Worm (Caenorhabditis elegans) whole organism, L3 larva: ENCODE measurements around the gene hsd-2.

ENCODE experiments used
- ZK546.5 ChIP-seq: sonication (generic microtip); optimal IDR thresholded peaks from 2 replicates; lab custom pipeline; 2017; ENCODE audit warnings: missing biosample characterization, missing genetic modification characterization
- aly-2 ChIP-seq: fragments of 150-350 bp; optimal IDR thresholded peaks from 2 replicates; lab custom pipeline; 2014; ENCODE audit warnings: missing biosample characterization, missing genetic modification characterization
- ama-1 ChIP-seq: fragments of 150-350 bp; optimal IDR thresholded peaks from 2 replicates; lab custom pipeline; 2018
- ceh-28 ChIP-seq: fragments of 150-350 bp; optimal IDR thresholded peaks from 2 replicates; lab custom pipeline; 2014; ENCODE audit warnings: missing biosample characterization, missing genetic modification reagents, missing genetic modification characterization
- ceh-82 ChIP-seq: fragments of 150-350 bp; optimal IDR thresholded peaks from 2 replicates; lab custom pipeline; 2014; ENCODE audit warnings: missing biosample characterization, missing genetic modification characterization
- ceh-9 ChIP-seq: sonication (generic microtip); optimal IDR thresholded peaks from 2 replicates; lab custom pipeline; 2018; ENCODE audit warnings: missing biosample characterization, missing genetic modification characterization
- daf-12 ChIP-seq: fragments of 150-350 bp; optimal IDR thresholded peaks from 2 replicates; lab custom pipeline; 2014; ENCODE audit warnings: missing biosample characterization, missing genetic modification reagents, missing genetic modification characterization
- egl-27 ChIP-seq: sonication (generic microtip); optimal IDR thresholded peaks from 4 replicates; lab custom pipeline; 2017; ENCODE audit warnings: missing biosample characterization, missing genetic modification reagents, missing genetic modification characterization
- egl-5 ChIP-seq: fragments of 150-350 bp; optimal IDR thresholded peaks from 2 replicates; lab custom pipeline; 2017; ENCODE audit warnings: missing biosample characterization, missing genetic modification reagents, missing genetic modification characterization, inconsistent platforms
- elt-1 ChIP-seq: fragments of 150-350 bp; optimal IDR thresholded peaks from 2 replicates; lab custom pipeline; 2014; ENCODE audit warnings: missing biosample characterization, missing genetic modification characterization
- elt-2 ChIP-seq: sonication (generic microtip); optimal IDR thresholded peaks from 2 replicates; lab custom pipeline; 2016; ENCODE audit warnings: missing genetic modification reagents, mild to moderate bottlenecking, missing genetic modification characterization, missing compliant biosample characterization
- fkh-10 ChIP-seq: sonication (generic microtip); optimal IDR thresholded peaks from 2 replicates; lab custom pipeline; 2017; ENCODE audit warnings: missing biosample characterization, missing genetic modification reagents, missing genetic modification characterization
- fkh-2 ChIP-seq: fragments of 150-350 bp; optimal IDR thresholded peaks from 2 replicates; lab custom pipeline; 2014; ENCODE audit warnings: missing biosample characterization, missing genetic modification reagents, missing genetic modification characterization
- fos-1 ChIP-seq: fragments of 150-350 bp; optimal IDR thresholded peaks from 2 replicates; lab custom pipeline; 2014; ENCODE audit warnings: missing biosample characterization, missing genetic modification characterization
- hmg-11 ChIP-seq: sonication (generic microtip); optimal IDR thresholded peaks from 2 replicates; lab custom pipeline; 2016; ENCODE audit warnings: missing genetic modification characterization, missing compliant biosample characterization
- jun-1 ChIP-seq: fragments of 150-350 bp; optimal IDR thresholded peaks from 2 replicates; lab custom pipeline; 2014; ENCODE audit warnings: missing biosample characterization, missing genetic modification reagents, missing genetic modification characterization
- lin-15B ChIP-seq: fragments of 150-350 bp; optimal IDR thresholded peaks from 2 replicates; lab custom pipeline; 2014; ENCODE audit warnings: missing biosample characterization, missing genetic modification characterization
- lin-39 ChIP-seq: fragments of 150-350 bp; optimal IDR thresholded peaks from 2 replicates; lab custom pipeline; 2018; ENCODE audit warnings: missing biosample characterization, missing genetic modification reagents, missing genetic modification characterization
- mdl-1 ChIP-seq: fragments of 150-350 bp; optimal IDR thresholded peaks from 2 replicates; lab custom pipeline; 2014; ENCODE audit warnings: missing biosample characterization, missing genetic modification characterization
- nfya-1 ChIP-seq: sonication (generic microtip); optimal IDR thresholded peaks from 2 replicates; lab custom pipeline; 2017; ENCODE audit warnings: missing genetic modification characterization, mild to moderate bottlenecking, missing compliant biosample characterization, antibody characterized with exemption, moderate library complexity; ENCODE audit not compliant: insufficient read depth
- nhr-11 ChIP-seq: fragments of 150-350 bp; optimal IDR thresholded peaks from 2 replicates; lab custom pipeline; 2014; ENCODE audit warnings: missing biosample characterization, missing genetic modification characterization
- nhr-12 ChIP-seq: fragments of 150-350 bp; optimal IDR thresholded peaks from 2 replicates; lab custom pipeline; 2014; ENCODE audit warnings: missing biosample characterization, missing genetic modification characterization
- nhr-23 ChIP-seq: fragments of 150-350 bp; optimal IDR thresholded peaks from 2 replicates; lab custom pipeline; 2014; ENCODE audit warnings: missing biosample characterization, missing genetic modification reagents, missing genetic modification characterization
- nhr-237 ChIP-seq: fragments of 150-350 bp; optimal IDR thresholded peaks from 2 replicates; lab custom pipeline; 2014; ENCODE audit warnings: missing biosample characterization, missing genetic modification characterization
- nhr-25 ChIP-seq: sonication (generic microtip); optimal IDR thresholded peaks from 2 replicates; lab custom pipeline; 2017; ENCODE audit warnings: missing biosample characterization, missing genetic modification characterization
- nhr-43 ChIP-seq: sonication (generic microtip); optimal IDR thresholded peaks from 2 replicates; lab custom pipeline; 2016; ENCODE audit warnings: mild to moderate bottlenecking, missing genetic modification characterization, missing compliant biosample characterization; ENCODE audit not compliant: poor library complexity, severe bottlenecking
- nhr-67 ChIP-seq: fragments of 150-350 bp; optimal IDR thresholded peaks from 2 replicates; lab custom pipeline; 2014; ENCODE audit warnings: missing biosample characterization, missing genetic modification characterization
- nhr-77 ChIP-seq: fragments of 150-350 bp; optimal IDR thresholded peaks from 2 replicates; lab custom pipeline; 2014; ENCODE audit warnings: missing biosample characterization, missing genetic modification characterization
- pha-4 ChIP-seq: fragments of 150-350 bp; optimal IDR thresholded peaks from 2 replicates; lab custom pipeline; 2014; ENCODE audit warnings: missing biosample characterization, missing genetic modification reagents, missing genetic modification characterization
- pqm-1 ChIP-seq: fragments of 150-350 bp; optimal IDR thresholded peaks from 2 replicates; lab custom pipeline; 2017; ENCODE audit warnings: missing biosample characterization, missing genetic modification characterization, inconsistent platforms
- sea-2 ChIP-seq: fragments of 150-350 bp; sonication (generic microtip); optimal IDR thresholded peaks from 4 replicates; lab custom pipeline; 2014; ENCODE audit warnings: missing biosample characterization, missing genetic modification reagents, missing genetic modification characterization
- tbx-2 ChIP-seq: sonication (generic microtip); optimal IDR thresholded peaks from 2 replicates; lab custom pipeline; 2016; ENCODE audit warnings: mild to moderate bottlenecking, missing genetic modification characterization, missing compliant biosample characterization
- unc-39 ChIP-seq: sonication (generic microtip); optimal IDR thresholded peaks from 4 replicates; lab custom pipeline; 2017; ENCODE audit warnings: missing biosample characterization, missing genetic modification characterization
- unc-62 ChIP-seq: fragments of 150-350 bp; sonication (generic microtip); optimal IDR thresholded peaks from 4 replicates; lab custom pipeline; 2014; ENCODE audit warnings: missing biosample characterization, missing genetic modification reagents, missing genetic modification characterization
- zag-1 ChIP-seq: fragments of 150-350 bp; optimal IDR thresholded peaks from 2 replicates; lab custom pipeline; 2014; ENCODE audit warnings: missing biosample characterization, missing genetic modification characterization
- ztf-11 ChIP-seq: fragments of 150-350 bp; optimal IDR thresholded peaks from 2 replicates; lab custom pipeline; 2014; ENCODE audit warnings: missing biosample characterization, missing genetic modification characterization

hsd-2 gene

ce11 chrX:4981579-4981978 is 23.5 kb upstream of the hsd-2 start:
- TF ChIP-seq ztf-11 (tag; lab: Kevin White, UChicago) (no peak), ZK546.5 (no peak), mdl-1 (tag; lab: Kevin White, UChicago) (no peak), aly-2 (tag; lab: Kevin White, UChicago) (no peak), lin-39 (tag; lab: Kevin White, UChicago) (no peak), elt-1 (tag; lab: Kevin White, UChicago) (no peak), egl-5 (no peak), pqm-1 (tag; lab: Kevin White, UChicago) (peak; percentile 32), fkh-2 (no peak), ceh-82 (tag; lab: Kevin White, UChicago) (no peak), elt-2 (tag; lab: Kevin White, UChicago) (peak; percentile 56), zag-1 (tag; lab: Kevin White, UChicago) (no peak), daf-12 (tag; lab: Kevin White, UChicago) (no peak), pha-4 (tag; lab: Kevin White, UChicago) (no peak)

DNA sequence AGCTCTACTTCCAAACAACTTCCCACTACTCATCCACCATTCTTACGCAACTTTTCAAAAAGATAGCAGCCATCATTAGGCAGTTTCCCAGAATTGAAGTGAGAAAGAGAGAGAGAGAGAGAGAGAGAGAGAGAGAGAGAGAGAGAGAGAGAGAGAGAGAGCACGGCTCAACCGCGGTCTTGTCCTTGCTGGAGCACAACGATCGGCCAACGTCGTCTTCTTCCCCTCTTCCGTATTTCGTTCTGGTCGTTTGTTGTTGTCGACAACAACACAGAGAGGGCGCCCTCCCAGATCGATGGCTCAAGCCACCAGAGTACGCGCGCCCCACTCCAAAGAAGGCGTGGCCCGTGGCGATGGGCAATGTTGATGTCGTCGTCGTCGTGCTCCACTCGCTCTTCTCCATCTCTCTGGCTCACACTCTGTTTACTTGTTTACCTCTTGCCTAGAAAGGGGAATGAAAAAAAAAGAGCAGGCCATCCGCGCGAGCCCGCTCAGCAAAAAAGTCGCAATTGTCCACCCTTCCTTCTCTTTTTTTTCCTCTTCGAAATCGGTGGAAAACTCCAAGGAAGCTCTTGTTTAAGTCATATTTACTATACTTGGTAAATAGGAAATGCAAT is 22.9 kb upstream of the hsd-2 start:
- TF ChIP-seq ceh-28 (tag; lab: Kevin White, UChicago) (peak; percentile 9), nhr-25 (no peak), nhr-23 (tag; lab: Kevin White, UChicago) (no peak), zag-1 (tag; lab: Kevin White, UChicago) (peak; percentile 63), lin-39 (tag; lab: Kevin White, UChicago) (peak; percentile 89), unc-39 (no peak), hmg-11 (tag; lab: Kevin White, UChicago) (peak; percentile 37), nhr-11 (tag; lab: Kevin White, UChicago) (peak; percentile 42), nfya-1 (peak; percentile 67), tbx-2 (tag; lab: Kevin White, UChicago) (peak; percentile 39)

DNA sequence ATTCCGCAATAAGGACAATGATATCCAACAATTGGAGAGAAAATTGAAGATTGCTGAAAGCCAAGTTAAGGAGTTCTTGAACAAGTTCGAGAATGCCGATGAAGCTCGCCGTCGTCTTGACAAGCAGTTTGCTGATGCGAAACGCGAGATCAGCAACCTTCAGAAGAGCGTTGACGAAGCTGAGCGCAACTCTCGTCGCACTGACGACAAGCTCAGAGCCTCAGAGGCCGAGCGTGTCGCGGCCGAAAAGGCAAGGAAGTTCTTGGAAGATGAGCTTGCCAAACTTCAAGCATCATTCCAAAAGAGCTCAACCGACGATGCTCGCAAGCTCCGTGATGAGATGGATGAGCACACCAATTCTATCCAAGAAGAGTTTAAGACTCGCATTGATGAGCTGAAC is 18.7 kb upstream of the hsd-2 start:
- no peak for TF ChIP-seq fos-1
- TF ChIP-seq unc-62 (GFP tag; lab: Kevin White, UChicago): no peak
- TF ChIP-seq pqm-1 (tag; lab: Kevin White, UChicago): no peak
- no peak for TF ChIP-seq nhr-25
- no peak for TF ChIP-seq nhr-12 (tag; lab: Kevin White, UChicago)
- TF ChIP-seq ama-1 (lab: Kevin White, UChicago): no peak
- no peak for TF ChIP-seq unc-39
- TF ChIP-seq nhr-237 (tag; lab: Kevin White, UChicago): no peak
- TF ChIP-seq lin-15B (tag; lab: Kevin White, UChicago): no peak
- no peak for TF ChIP-seq elt-2 (tag; lab: Kevin White, UChicago)
- no peak for TF ChIP-seq zag-1 (tag; lab: Kevin White, UChicago)

DNA sequence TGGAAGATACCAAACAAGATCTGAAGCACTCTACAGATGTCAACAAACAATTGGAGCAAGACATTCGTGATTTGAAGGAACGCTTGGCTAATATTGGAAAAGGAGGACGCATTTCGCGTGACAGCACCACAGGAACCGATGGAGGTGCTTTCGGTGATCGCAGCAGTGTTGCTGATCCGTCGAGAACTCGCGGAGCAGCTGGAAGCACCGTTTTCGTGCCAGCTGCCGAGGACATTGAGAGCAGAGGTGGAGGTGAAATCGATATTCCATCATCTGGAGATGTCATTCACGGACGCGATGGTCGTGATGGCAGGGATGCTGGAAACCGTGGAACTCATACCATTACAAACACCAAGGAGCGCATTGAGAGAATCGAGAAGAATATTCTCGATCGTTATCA is 17.4 kb upstream of the hsd-2 start:
- no peak for TF ChIP-seq unc-39
- no peak for TF ChIP-seq sea-2 (GFP tag; lab: Kevin White, UChicago)
- no peak for TF ChIP-seq elt-2 (tag; lab: Kevin White, UChicago)
- TF ChIP-seq ZK546.5: no peak
- no peak for TF ChIP-seq pqm-1 (tag; lab: Kevin White, UChicago)
- no peak for TF ChIP-seq lin-15B (tag; lab: Kevin White, UChicago)
- TF ChIP-seq fkh-10 (GFP tag; lab: Kevin White, UChicago): no peak
- TF ChIP-seq, all 47 proteins: peak for 0

DNA sequence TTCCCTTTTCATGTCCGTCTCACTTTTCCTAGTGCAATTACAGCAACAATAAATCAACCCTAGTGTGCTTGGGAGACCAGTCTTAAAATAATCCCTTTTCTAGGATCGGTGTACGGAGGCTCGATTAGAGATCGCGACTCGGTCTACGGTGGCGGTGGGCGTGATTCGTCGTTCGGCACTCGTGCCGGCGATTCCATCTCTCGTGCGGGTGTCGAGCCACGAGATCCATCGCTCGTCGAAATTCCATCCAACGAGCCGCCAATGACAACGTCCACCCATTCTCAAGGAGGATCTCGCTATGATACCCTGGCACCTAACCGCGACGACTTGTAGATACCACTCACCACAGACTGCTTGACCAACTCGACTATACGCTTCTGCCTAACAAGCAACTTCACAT is 12.5 kb upstream of the hsd-2 start:
- no peak for TF ChIP-seq nhr-77 (tag; lab: Kevin White, UChicago)
- no peak for TF ChIP-seq ceh-28 (tag; lab: Kevin White, UChicago)
- TF ChIP-seq nhr-43 (tag; lab: Kevin White, UChicago): no peak
- TF ChIP-seq ztf-11 (tag; lab: Kevin White, UChicago): no peak
- TF ChIP-seq egl-27 (tag; lab: Kevin White, UChicago): no peak
- TF ChIP-seq ceh-82 (tag; lab: Kevin White, UChicago): no peak
- no peak for TF ChIP-seq lin-15B (tag; lab: Kevin White, UChicago)
- TF ChIP-seq jun-1: no peak
- no peak for TF ChIP-seq nhr-25
- no peak for TF ChIP-seq ceh-9 (tag; lab: Kevin White, UChicago)
- no peak for TF ChIP-seq nhr-67 (tag; lab: Kevin White, UChicago)
